Fruit fly (Drosophila melanogaster) S2 (cell line): ENCODE results near the gene CG31908.

Experiments used
- CG8478 ChIP-seq: fragments of >200 bp; optimal IDR thresholded peaks from 2 replicates; lab custom pipeline; 2018
- CTCF ChIP-seq, 2 experiments: fragments of >200 bp; optimal IDR thresholded peaks; 2 replicates each; lab custom pipeline; 2018

Gene CG31908

dm6 chr2L:7049680-7050289 lies 22.6 kb upstream of the CG31908 start:
- no peak for TF ChIP-seq CG8478 (lab: Kevin White, UChicago)

DNA sequence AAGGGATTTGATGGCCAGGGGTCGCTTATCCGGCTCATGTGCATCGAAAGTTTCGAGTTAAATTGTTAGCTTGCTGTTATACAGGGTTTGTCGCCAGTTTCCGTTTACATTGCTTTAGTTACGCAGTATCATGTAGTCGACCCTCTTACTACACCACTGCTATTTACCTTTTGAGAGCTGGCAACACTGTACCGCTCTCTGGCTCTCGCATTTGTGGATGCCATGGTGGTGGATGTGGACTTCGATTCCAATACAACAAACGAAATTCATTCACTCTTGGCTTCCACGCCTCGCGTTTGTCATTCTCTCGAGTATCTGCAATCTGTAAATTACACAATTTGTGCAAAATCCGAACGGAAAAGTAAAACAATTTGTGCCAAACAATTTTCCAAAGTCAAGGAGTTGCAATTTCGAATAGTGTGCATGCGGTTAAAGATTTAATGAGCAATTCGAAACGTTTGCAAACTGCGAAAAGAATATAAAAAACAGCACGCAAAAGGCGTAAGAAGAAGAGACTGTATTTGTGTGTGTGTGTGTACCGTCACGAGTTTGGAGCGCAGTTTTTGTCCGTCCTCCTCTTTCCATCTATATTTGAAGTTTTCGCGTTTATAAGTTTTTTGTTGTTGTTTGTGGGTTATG lies 21.9 kb upstream of the CG31908 start:
- TF ChIP-seq CG8478 (lab: Kevin White, UChicago), result no peak
- TF ChIP-seq CTCF (optimal IDR thresholded peaks at IDR 0.05; lab: Kevin White, UChicago), result peak in 1 of 2 experiments; percentile 35

- no peak for TF ChIP-seq CG8478 (lab: Kevin White, UChicago)
Observed at dm6 chr2L:7047703-7048102, 20.5 kb upstream of the CG31908 start.

DNA sequence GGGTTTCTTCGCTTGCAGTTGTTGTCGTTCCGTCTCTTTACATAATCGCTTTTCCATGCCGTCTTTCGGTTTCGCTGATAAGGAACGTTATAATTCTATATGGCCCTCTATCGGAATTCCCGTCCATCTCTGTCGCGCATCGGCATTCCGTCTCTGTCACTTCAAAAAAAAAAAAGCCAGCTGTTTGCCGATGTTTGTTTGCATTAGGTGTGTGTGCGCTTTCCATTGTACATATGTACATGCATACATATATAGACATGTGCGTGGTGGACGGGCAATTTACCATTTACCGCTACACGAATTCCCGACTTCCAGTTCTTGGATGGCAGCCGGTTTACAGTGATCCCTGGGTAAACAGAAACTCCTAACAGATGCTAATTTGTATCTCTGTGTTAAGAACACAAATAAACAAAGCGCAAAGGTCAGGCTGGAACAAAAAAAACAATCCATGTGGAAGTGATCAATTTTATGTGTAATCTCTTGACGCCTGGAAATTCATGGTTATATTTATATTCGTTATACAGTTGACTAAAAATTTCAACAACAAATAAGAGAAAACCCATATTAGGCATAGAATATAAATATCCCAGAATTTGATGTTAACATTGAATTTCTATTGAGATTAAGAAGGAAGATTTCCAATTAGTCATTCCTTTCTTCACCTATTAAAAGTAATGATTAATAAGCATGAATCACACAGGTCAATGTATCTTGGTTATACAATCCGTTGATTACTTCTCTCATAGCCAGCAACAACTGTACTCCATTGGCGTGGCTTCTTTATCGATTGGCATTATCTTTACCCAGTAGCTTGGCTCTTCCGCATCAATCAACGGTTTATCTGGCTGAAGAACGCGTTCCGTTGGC lies 16.1 kb upstream of the CG31908 start:
- TF ChIP-seq CTCF (optimal IDR thresholded peaks at IDR 0.05; lab: Kevin White, UChicago) (peak in 1 of 2 experiments; percentile 5), CG8478 (lab: Kevin White, UChicago) (no peak)

dm6 chr2L:7042150-7042811 lies 15.1 kb upstream of the CG31908 start:
- TF ChIP-seq CG8478 (lab: Kevin White, UChicago), result no peak

DNA sequence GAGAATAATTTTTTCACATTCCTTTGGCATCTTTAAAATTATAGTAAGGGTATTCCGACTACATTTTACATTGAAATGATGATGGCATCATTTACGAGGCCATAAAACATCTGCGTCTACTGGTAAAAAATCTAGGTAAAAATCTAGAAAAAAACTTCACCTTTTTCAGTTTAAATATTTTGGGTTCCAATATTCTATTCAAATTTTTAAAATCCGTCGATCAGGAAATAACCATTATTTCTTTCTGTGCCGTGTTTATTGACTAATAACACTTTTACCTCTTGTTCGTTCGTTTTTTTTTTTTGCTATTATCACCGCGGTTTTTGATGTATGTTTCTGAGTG lies 12.1 kb upstream of the CG31908 start:
- TF ChIP-seq CG8478 (lab: Kevin White, UChicago) (no peak), CTCF (optimal IDR thresholded peaks at IDR 0.05; lab: Kevin White, UChicago) (no peak)

- TF ChIP-seq CTCF (optimal IDR thresholded peaks at IDR 0.05; lab: Kevin White, UChicago) (no peak), CG8478 (lab: Kevin White, UChicago) (no peak)
Observed at dm6 chr2L:7038404-7039341, 11.5 kb upstream of the CG31908 start.

DNA sequence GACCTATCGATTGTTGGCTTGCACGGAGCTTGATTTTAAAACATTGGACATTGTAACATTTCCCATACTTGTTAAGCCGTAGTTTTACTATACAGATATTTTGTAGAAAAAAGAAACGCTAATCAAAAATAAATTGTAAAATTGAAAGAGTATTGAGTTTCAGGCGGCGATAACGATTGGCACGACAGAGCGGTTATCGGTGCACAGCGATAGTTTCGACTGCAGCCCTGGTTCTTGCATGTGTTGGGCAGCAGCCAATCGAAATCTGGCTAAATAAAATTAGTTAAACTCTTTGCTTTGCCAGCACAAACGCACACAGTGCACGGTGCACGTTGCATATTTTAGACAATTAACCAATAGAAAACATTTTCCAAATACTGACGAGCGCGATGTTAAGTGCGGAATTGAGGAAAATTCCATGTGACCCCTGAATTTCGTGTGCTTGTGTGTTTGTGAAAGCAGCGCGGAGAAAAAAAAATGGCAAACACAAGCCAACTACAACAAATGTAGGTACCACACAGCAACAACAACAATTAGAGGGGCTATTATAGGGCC lies 10.7 kb upstream of the CG31908 start, which contains the start of gene milt:
Gene milt, plus strand, starts transcription at position 51 of the 555 bp plus-strand sequence.
- no peak for TF ChIP-seq CG8478 (lab: Kevin White, UChicago)
- TF ChIP-seq CTCF (optimal IDR thresholded peaks at IDR 0.05; lab: Kevin White, UChicago), result peak; percentile 14 to 24

- TF ChIP-seq CG8478 (lab: Kevin White, UChicago) (no peak), CTCF (optimal IDR thresholded peaks at IDR 0.05; lab: Kevin White, UChicago) (no peak)
Observed at dm6 chr2L:7033100-7033675, 6.0 kb upstream of the CG31908 start.

- TF ChIP-seq CG8478 (lab: Kevin White, UChicago) (no peak), CTCF (optimal IDR thresholded peaks at IDR 0.05; lab: Kevin White, UChicago) (peak in 1 of 2 experiments; percentile 32)
Observed at dm6 chr2L:7032517-7032951, 5.3 kb upstream of the CG31908 start, which contains the start of the genes Rab30 and Caper. Rab30 (minus strand) TSS chr2L:7032606. Caper (plus strand) TSS chr2L:7032721.

DNA sequence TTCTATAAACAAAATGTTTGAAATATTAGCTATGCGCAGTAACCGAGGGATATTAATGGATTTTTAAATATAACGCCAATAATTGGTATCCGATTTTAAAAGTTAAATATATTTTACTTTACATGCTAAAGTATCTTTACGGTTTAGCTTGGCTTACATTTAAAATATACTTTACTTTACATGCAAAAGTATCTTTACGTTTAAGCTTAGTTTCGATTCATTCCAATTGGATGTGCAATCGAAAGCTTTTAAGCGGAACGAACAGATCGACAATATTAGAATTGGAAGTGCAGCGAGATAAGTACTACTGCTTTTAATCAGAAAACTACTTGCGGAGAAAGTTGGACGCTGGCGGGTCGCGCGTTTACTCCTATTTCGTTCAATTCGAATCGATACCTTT lies 1.8 kb upstream of the CG31908 start:
- TF ChIP-seq CTCF (optimal IDR thresholded peaks at IDR 0.05; lab: Kevin White, UChicago), result no peak

dm6 chr2L:7028440-7028839 lies 1.3 kb upstream of the CG31908 start:
- TF ChIP-seq CG8478 (lab: Kevin White, UChicago), result no peak
- no peak for TF ChIP-seq CTCF (optimal IDR thresholded peaks at IDR 0.05; lab: Kevin White, UChicago)

DNA sequence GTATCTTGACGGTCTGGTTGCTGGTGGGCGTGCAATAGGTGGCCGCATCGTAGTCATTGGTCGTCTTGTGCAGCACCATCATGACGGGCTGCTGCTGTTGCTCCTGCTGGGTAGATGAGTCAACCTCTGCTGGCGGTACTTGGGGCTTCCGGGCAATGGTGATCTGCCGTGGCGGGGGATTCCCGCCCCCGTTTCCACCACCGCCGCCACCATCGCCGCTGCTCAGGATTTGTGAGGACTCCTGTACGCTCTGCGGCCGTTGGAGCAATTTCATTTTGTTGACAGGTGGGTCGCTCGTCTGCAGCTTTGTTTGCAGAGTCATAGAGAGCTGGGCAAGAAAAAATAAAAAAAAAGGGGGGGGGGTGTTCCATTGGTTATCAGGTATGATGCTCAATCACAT lies 881 bp downstream of the CG31908 start:
- TF ChIP-seq CG8478 (lab: Kevin White, UChicago), result no peak
- no peak for TF ChIP-seq CTCF (optimal IDR thresholded peaks at IDR 0.05; lab: Kevin White, UChicago)
